Fruit fly (Drosophila melanogaster) whole organism, pupa: ENCODE measurements around the gene Cyp4ac3.

Source experiments
- CG10348 ChIP-seq: fragments of 200-800 bp; sonication (Bioruptor generic); IDR thresholded peaks from 2 replicates; pipeline ENCODE4 v1.3.6; 2022; ENCODE audit warnings: missing biosample characterization, missing genetic modification characterization
- CG13204 ChIP-seq: fragments of 200-800 bp; sonication (Bioruptor generic); optimal IDR thresholded peaks from 2 replicates; lab custom pipeline; 2018; ENCODE audit warnings: missing biosample characterization, mild to moderate bottlenecking, missing genetic modification characterization, moderate library complexity
- CG14655 ChIP-seq: fragments of 200-800 bp; sonication (Bioruptor generic); optimal IDR thresholded peaks from 3 replicates; lab custom pipeline; 2017; ENCODE audit warnings: mild to moderate bottlenecking, missing biosample characterization, missing genetic modification reagents, missing genetic modification characterization
- CG15710 ChIP-seq: fragments of 200-800 bp; sonication (Bioruptor generic); optimal IDR thresholded peaks from 2 replicates; lab custom pipeline; 2018; ENCODE audit warnings: missing biosample characterization, mild to moderate bottlenecking, missing genetic modification characterization, moderate library complexity
- CG32121 ChIP-seq: fragments of 200-800 bp; sonication (Bioruptor generic); IDR thresholded peaks from 2 replicates; pipeline ENCODE4 v1.3.6; 2022; ENCODE audit warnings: missing biosample characterization, missing genetic modification characterization
- CG34367 ChIP-seq: fragments of 200-800 bp; sonication (Bioruptor generic); optimal IDR thresholded peaks from 2 replicates; lab custom pipeline; 2018; ENCODE audit warnings: missing biosample characterization, mild to moderate bottlenecking, missing genetic modification characterization
- CG9948 ChIP-seq: fragments of 200-800 bp; sonication (Bioruptor generic); optimal IDR thresholded peaks from 2 replicates; lab custom pipeline; 2018; ENCODE audit warnings: missing biosample characterization, mild to moderate bottlenecking, missing genetic modification characterization, moderate library complexity
- EcR ChIP-seq: fragments of 200-800 bp; sonication (Bioruptor generic); optimal IDR thresholded peaks from 3 replicates; lab custom pipeline; 2019; ENCODE audit warnings: missing biosample characterization, missing genetic modification characterization, mild to moderate bottlenecking, moderate library complexity, missing genetic modification reagents

dm6 chr2L:5264157-5264556 is 4.1 kb upstream of the Cyp4ac3 start:
- no peak for TF ChIP-seq EcR (GFP tag; lab: Kevin White, UChicago)
- no peak for TF ChIP-seq CG14655
- TF ChIP-seq CG15710 (tag; lab: Kevin White, UChicago) = no peak
- TF ChIP-seq CG34367 (tag; lab: Kevin White, UChicago) = no peak
- no peak for TF ChIP-seq CG32121
- no peak for TF ChIP-seq CG9948
- no peak for TF ChIP-seq CG10348 (GFP tag; lab: Robert Waterston, UW)
- TF ChIP-seq CG13204 (GFP tag; lab: Kevin White, UChicago) = no peak
